Worm (Caenorhabditis elegans) whole organism, L4 larva: ENCODE results near the gene scrm-5.
A peak's percentile ranks its signal among the peaks of the same experiment; 100 is the strongest.

ENCODE experiments used
- T20F7.1 ChIP-seq: fragments of 200-800 bp; sonication (Bioruptor generic); optimal IDR thresholded peaks from 2 replicates; lab custom pipeline; 2018; ENCODE audit warnings: mild to moderate bottlenecking, missing genetic modification characterization, missing compliant biosample characterization
- aha-1 ChIP-seq: fragments of 150-350 bp; peaks from one replicate; lab custom pipeline; 2014; ENCODE audit warnings: missing biosample characterization, missing genetic modification characterization
- aly-2 ChIP-seq: sonication (generic microtip); optimal IDR thresholded peaks from 2 replicates; lab custom pipeline; 2018; ENCODE audit warnings: missing biosample characterization, missing genetic modification characterization
- daf-16 ChIP-seq, 3 experiments: sonication (generic microtip); optimal IDR thresholded peaks; 2 replicates each; lab custom pipeline; 2016 to 2017; ENCODE audit warnings: missing genetic modification characterization in 3 of 3, missing genetic modification reagents in 3 of 3, mild to moderate bottlenecking in 2 of 3, missing compliant biosample characterization in 2 of 3, missing biosample characterization in 1 of 3, moderate library complexity in 1 of 3
- lim-7 ChIP-seq: fragments of 200-800 bp; sonication (Bioruptor generic); IDR thresholded peaks from 2 replicates; pipeline ENCODE4 v1.3.6; 2022; ENCODE audit warnings: missing genetic modification characterization, missing compliant biosample characterization
- nhr-237 ChIP-seq: sonication (generic microtip); optimal IDR thresholded peaks from 2 replicates; lab custom pipeline; 2017; ENCODE audit warnings: missing biosample characterization, missing genetic modification characterization
- nhr-25 ChIP-seq: sonication (generic microtip); optimal IDR thresholded peaks from 2 replicates; lab custom pipeline; 2017; ENCODE audit warnings: missing genetic modification characterization, mild to moderate bottlenecking, missing compliant biosample characterization, antibody characterized with exemption, moderate library complexity, borderline replicate concordance; ENCODE audit not compliant: insufficient read depth
- nhr-41 ChIP-seq: fragments of 200-800 bp; sonication (Bioruptor generic); IDR thresholded peaks from 2 replicates; pipeline ENCODE4 v1.3.6; 2022; ENCODE audit warnings: missing genetic modification reagents, missing genetic modification characterization, missing compliant biosample characterization
- rbr-2 ChIP-seq: sonication (generic microtip); optimal IDR thresholded peaks from 2 replicates; lab custom pipeline; 2016; ENCODE audit warnings: missing genotype, missing genetic modification characterization, missing compliant biosample characterization
- snpc-4 ChIP-seq: fragments of 150-350 bp; optimal IDR thresholded peaks from 2 replicates; lab custom pipeline; 2014; ENCODE audit warnings: missing biosample characterization, missing genetic modification characterization

scrm-5 gene

ce11 chrIV:4212733-4213132 lies 50.5 kb downstream of the scrm-5 start (continued):
- TF ChIP-seq aha-1 (tag; lab: Kevin White, UChicago) (no peak), lim-7 (GFP tag; lab: Robert Waterston, UW) (no peak), nhr-25 (tag; lab: Kevin White, UChicago) (no peak), snpc-4 (tag; lab: Kevin White, UChicago) (no peak), rbr-2 (tag; lab: Kevin White, UChicago) (no peak), T20F7.1 (GFP tag; lab: Kevin White, UChicago) (no peak), nhr-237 (tag; lab: Kevin White, UChicago) (no peak), nhr-41 (GFP tag; lab: Robert Waterston, UW) (no peak), aly-2 (no peak), daf-16 (GFP tag; optimal IDR thresholded peaks at IDR 0.05; lab: Kevin White, UChicago) (no peak), daf-16 (tag; optimal IDR thresholded peaks at IDR 0.05; lab: Kevin White, UChicago) (peak; percentile 48)
